Worm (Caenorhabditis elegans) whole organism, L4 larva: Measurements from ENCODE around the gene pnn-1.

Experiments used
- F10B5.3 ChIP-seq: sonication (generic microtip); optimal IDR thresholded peaks from 2 replicates; lab custom pipeline; 2016; ENCODE audit warnings: mild to moderate bottlenecking, missing genetic modification characterization, missing compliant biosample characterization
- F26F4.8 ChIP-seq: fragments of 200-800 bp; sonication (Bioruptor generic); conservative IDR thresholded peaks from 2 replicates; pipeline ENCODE4 v1.3.6; 2022; ENCODE audit warnings: missing genetic modification characterization, missing compliant biosample characterization
- F49E8.2 ChIP-seq: sonication (generic microtip); optimal IDR thresholded peaks from 2 replicates; lab custom pipeline; 2016; ENCODE audit warnings: missing compliant biosample characterization, mild to moderate bottlenecking, missing genetic modification characterization, borderline replicate concordance
- R02D3.7 ChIP-seq: fragments of 150-350 bp; sonication (generic microtip); optimal IDR thresholded peaks from 3 replicates; lab custom pipeline; 2014; ENCODE audit warnings: missing biosample characterization, missing genetic modification characterization
- T20F7.1 ChIP-seq: fragments of 200-800 bp; sonication (Bioruptor generic); optimal IDR thresholded peaks from 2 replicates; lab custom pipeline; 2018; ENCODE audit warnings: mild to moderate bottlenecking, missing genetic modification characterization, missing compliant biosample characterization
- T26A8.4 ChIP-seq: fragments of 200-800 bp; sonication (Bioruptor generic); IDR thresholded peaks from 2 replicates; pipeline ENCODE4 v1.3.6; 2022; ENCODE audit warnings: missing genetic modification characterization, missing compliant biosample characterization
- Y48G9A.11 ChIP-seq: fragments of 200-800 bp; sonication (Bioruptor generic); IDR thresholded peaks from 2 replicates; pipeline ENCODE4 v1.3.6; 2022; ENCODE audit warnings: missing genetic modification reagents, missing genetic modification characterization, missing compliant biosample characterization
- Y5F2A.4 ChIP-seq: fragments of 200-800 bp; sonication (Bioruptor generic); optimal IDR thresholded peaks from 2 replicates; lab custom pipeline; 2018; ENCODE audit warnings: mild to moderate bottlenecking, missing genetic modification characterization, missing compliant biosample characterization
- Y75B8A.6 ChIP-seq: fragments of 200-800 bp; sonication (Bioruptor generic); IDR thresholded peaks from 2 replicates; pipeline ENCODE4 v1.3.6; 2022; ENCODE audit warnings: missing genetic modification reagents, missing genetic modification characterization, missing compliant biosample characterization
- arid-1 ChIP-seq: fragments of 200-800 bp; sonication (Bioruptor generic); conservative IDR thresholded peaks from 2 replicates; pipeline ENCODE4 v1.3.6; 2022; ENCODE audit warnings: missing genetic modification reagents, missing genetic modification characterization, missing compliant biosample characterization
- attf-4 ChIP-seq: sonication (generic microtip); optimal IDR thresholded peaks from 3 replicates; lab custom pipeline; 2017; ENCODE audit warnings: missing biosample characterization, missing genetic modification characterization
- ceh-32 ChIP-seq: sonication (generic microtip); optimal IDR thresholded peaks from 2 replicates; lab custom pipeline; 2016; ENCODE audit warnings: mild to moderate bottlenecking, missing genetic modification characterization, missing compliant biosample characterization; ENCODE audit not compliant: poor library complexity
- ces-1 ChIP-seq: fragments of 150-350 bp; sonication (generic microtip); optimal IDR thresholded peaks from 4 replicates; lab custom pipeline; 2014; ENCODE audit warnings: missing biosample characterization, missing genetic modification reagents, missing genetic modification characterization
- cey-2 ChIP-seq: sonication (generic microtip); optimal IDR thresholded peaks from 3 replicates; lab custom pipeline; 2017; ENCODE audit warnings: missing genetic modification characterization, mild to moderate bottlenecking, missing compliant biosample characterization, antibody characterized with exemption, borderline replicate concordance; ENCODE audit not compliant: insufficient read depth
- daf-12 ChIP-seq: fragments of 150-350 bp; optimal IDR thresholded peaks from 2 replicates; lab custom pipeline; 2014; ENCODE audit warnings: missing biosample characterization, missing genetic modification reagents, missing genetic modification characterization
- dmd-6 ChIP-seq: fragments of 200-800 bp; sonication (Bioruptor generic); IDR thresholded peaks from 2 replicates; pipeline ENCODE4 v1.3.6; 2022; ENCODE audit warnings: missing genetic modification reagents, missing genetic modification characterization, missing compliant biosample characterization
- dmd-8 ChIP-seq: fragments of 200-800 bp; sonication (Bioruptor generic); IDR thresholded peaks from 2 replicates; pipeline ENCODE4 v1.3.6; 2022; ENCODE audit warnings: missing genetic modification characterization, missing compliant biosample characterization
- dpl-1 ChIP-seq: fragments of 150-350 bp; optimal IDR thresholded peaks from 2 replicates; lab custom pipeline; 2014; ENCODE audit warnings: missing biosample characterization, missing genetic modification reagents, missing genetic modification characterization
- duxl-1 ChIP-seq: sonication (generic microtip); optimal IDR thresholded peaks from 2 replicates; lab custom pipeline; 2016; ENCODE audit warnings: mild to moderate bottlenecking, missing genetic modification characterization, moderate library complexity, missing compliant biosample characterization; ENCODE audit not compliant: poor library complexity
- egl-43 ChIP-seq: fragments of 200-800 bp; sonication (Bioruptor generic); IDR thresholded peaks from 2 replicates; pipeline ENCODE4 v1.3.6; 2022; ENCODE audit warnings: missing genetic modification reagents, missing genetic modification characterization, missing compliant biosample characterization
- hif-1 ChIP-seq, 2 experiments: sonication (generic microtip); optimal IDR thresholded peaks; 2 replicates each; lab custom pipeline; 2016 to 2017; ENCODE audit warnings: missing compliant biosample characterization in 2 of 2, missing genetic modification characterization in 2 of 2, missing genetic modification reagents in 2 of 2, missing genotype in 2 of 2, mild to moderate bottlenecking in 1 of 2
- jun-1 ChIP-seq: fragments of 150-350 bp; optimal IDR thresholded peaks from 2 replicates; lab custom pipeline; 2014; ENCODE audit warnings: missing biosample characterization, missing genetic modification reagents, missing genetic modification characterization
- lim-7 ChIP-seq: fragments of 200-800 bp; sonication (Bioruptor generic); IDR thresholded peaks from 2 replicates; pipeline ENCODE4 v1.3.6; 2022; ENCODE audit warnings: missing genetic modification characterization, missing compliant biosample characterization
- lin-1 ChIP-seq: fragments of 200-800 bp; sonication (Bioruptor generic); IDR thresholded peaks from 2 replicates; pipeline ENCODE4 v1.3.6; 2022; ENCODE audit warnings: missing genetic modification reagents, missing genetic modification characterization, missing compliant biosample characterization
- lin-13 ChIP-seq: fragments of 150-350 bp; optimal IDR thresholded peaks from 2 replicates; lab custom pipeline; 2014; ENCODE audit warnings: missing biosample characterization, missing genetic modification reagents, missing genetic modification characterization
- lin-15B ChIP-seq: fragments of 150-350 bp; sonication (generic microtip); optimal IDR thresholded peaks from 3 replicates; lab custom pipeline; 2014; ENCODE audit warnings: missing biosample characterization, missing genetic modification characterization
- lin-39 ChIP-seq: fragments of 150-350 bp; optimal IDR thresholded peaks from 2 replicates; lab custom pipeline; 2014; ENCODE audit warnings: missing biosample characterization, missing genetic modification reagents, missing genetic modification characterization
- lir-3 ChIP-seq: sonication (generic microtip); optimal IDR thresholded peaks from 2 replicates; lab custom pipeline; 2016; ENCODE audit warnings: mild to moderate bottlenecking, missing genetic modification characterization, missing compliant biosample characterization
- lsy-2 ChIP-seq, 2 experiments: fragments of 150-350 bp in 1 of 2; sonication (generic microtip) in 1 of 2; optimal IDR thresholded peaks; 2 replicates each; lab custom pipeline; 2014 to 2017; ENCODE audit warnings: missing biosample characterization in 2 of 2, missing genetic modification characterization in 2 of 2
- mdt-29 ChIP-seq: fragments of 200-800 bp; sonication (Bioruptor generic); IDR thresholded peaks from 2 replicates; pipeline ENCODE4 v1.3.6; 2022; ENCODE audit warnings: missing genetic modification reagents, missing genetic modification characterization, missing compliant biosample characterization
- mep-1 ChIP-seq: fragments of 150-350 bp; sonication (generic microtip); optimal IDR thresholded peaks from 3 replicates; lab custom pipeline; 2014; ENCODE audit warnings: missing biosample characterization, missing genetic modification characterization
- mes-2 ChIP-seq: sonication (generic microtip); optimal IDR thresholded peaks from 2 replicates; lab custom pipeline; 2016; ENCODE audit warnings: missing genotype, mild to moderate bottlenecking, missing genetic modification characterization, missing compliant biosample characterization; ENCODE audit not compliant: poor library complexity, severe bottlenecking
- nhr-10 ChIP-seq: fragments of 150-350 bp; optimal IDR thresholded peaks from 2 replicates; lab custom pipeline; 2014; ENCODE audit warnings: missing biosample characterization, missing genetic modification characterization
- nhr-111 ChIP-seq: fragments of 200-800 bp; sonication (Bioruptor generic); optimal IDR thresholded peaks from 2 replicates; lab custom pipeline; 2018; ENCODE audit warnings: mild to moderate bottlenecking, missing genetic modification characterization, missing compliant biosample characterization
- nhr-28 ChIP-seq: fragments of 150-350 bp; optimal IDR thresholded peaks from 2 replicates; lab custom pipeline; 2014; ENCODE audit warnings: missing biosample characterization, missing genetic modification characterization
- nhr-41 ChIP-seq: fragments of 200-800 bp; sonication (Bioruptor generic); IDR thresholded peaks from 2 replicates; pipeline ENCODE4 v1.3.6; 2022; ENCODE audit warnings: missing genetic modification reagents, missing genetic modification characterization, missing compliant biosample characterization
- nhr-48 ChIP-seq: sonication (generic microtip); optimal IDR thresholded peaks from 2 replicates; lab custom pipeline; 2016; ENCODE audit warnings: mild to moderate bottlenecking, missing genetic modification characterization, missing compliant biosample characterization
- nhr-6 ChIP-seq: fragments of 150-350 bp; optimal IDR thresholded peaks from 2 replicates; lab custom pipeline; 2014; ENCODE audit warnings: missing biosample characterization, missing genetic modification characterization
- nhr-76 ChIP-seq: fragments of 150-350 bp; optimal IDR thresholded peaks from 2 replicates; lab custom pipeline; 2014; ENCODE audit warnings: missing biosample characterization, missing genetic modification characterization
- nhr-77 ChIP-seq: fragments of 150-350 bp; optimal IDR thresholded peaks from 2 replicates; lab custom pipeline; 2014; ENCODE audit warnings: missing biosample characterization, missing genetic modification characterization
- pqm-1 ChIP-seq: sonication (generic microtip); optimal IDR thresholded peaks from 2 replicates; lab custom pipeline; 2017; ENCODE audit warnings: missing biosample characterization, missing genetic modification characterization
- saeg-2 ChIP-seq: fragments of 200-800 bp; sonication (Bioruptor generic); IDR thresholded peaks from 2 replicates; pipeline ENCODE4 v1.3.6; 2022; ENCODE audit warnings: missing genetic modification reagents, missing genetic modification characterization, missing compliant biosample characterization
- sdz-12 ChIP-seq: fragments of 200-800 bp; sonication (Bioruptor generic); optimal IDR thresholded peaks from 2 replicates; lab custom pipeline; 2018; ENCODE audit warnings: mild to moderate bottlenecking, missing genetic modification characterization, missing compliant biosample characterization
- set-16 ChIP-seq: fragments of 200-800 bp; sonication (Bioruptor generic); IDR thresholded peaks from 2 replicates; pipeline ENCODE4 v1.3.6; 2022; ENCODE audit warnings: missing genetic modification reagents, missing genetic modification characterization, missing compliant biosample characterization
- spr-3 ChIP-seq: fragments of 200-800 bp; sonication (Bioruptor generic); optimal IDR thresholded peaks from 2 replicates; lab custom pipeline; 2018; ENCODE audit warnings: mild to moderate bottlenecking, missing genetic modification characterization, missing compliant biosample characterization
- unc-130 ChIP-seq: sonication (generic microtip); optimal IDR thresholded peaks from 2 replicates; lab custom pipeline; 2016; ENCODE audit warnings: missing genetic modification reagents, missing genetic modification characterization, missing compliant biosample characterization
- zag-1 ChIP-seq: fragments of 150-350 bp; optimal IDR thresholded peaks from 2 replicates; lab custom pipeline; 2014; ENCODE audit warnings: missing biosample characterization, missing genetic modification characterization
- zip-11 ChIP-seq: fragments of 200-800 bp; sonication (Bioruptor generic); IDR thresholded peaks from 2 replicates; pipeline ENCODE4 v1.3.6; 2022; ENCODE audit warnings: missing genetic modification characterization, missing compliant biosample characterization
- zip-2 ChIP-seq: fragments of 150-350 bp; optimal IDR thresholded peaks from 2 replicates; lab custom pipeline; 2014; ENCODE audit warnings: missing biosample characterization, missing genetic modification characterization
- ztf-7 ChIP-seq: fragments of 150-350 bp; optimal IDR thresholded peaks from 2 replicates; lab custom pipeline; 2014; ENCODE audit warnings: missing biosample characterization, missing genetic modification characterization

Gene pnn-1

DNA sequence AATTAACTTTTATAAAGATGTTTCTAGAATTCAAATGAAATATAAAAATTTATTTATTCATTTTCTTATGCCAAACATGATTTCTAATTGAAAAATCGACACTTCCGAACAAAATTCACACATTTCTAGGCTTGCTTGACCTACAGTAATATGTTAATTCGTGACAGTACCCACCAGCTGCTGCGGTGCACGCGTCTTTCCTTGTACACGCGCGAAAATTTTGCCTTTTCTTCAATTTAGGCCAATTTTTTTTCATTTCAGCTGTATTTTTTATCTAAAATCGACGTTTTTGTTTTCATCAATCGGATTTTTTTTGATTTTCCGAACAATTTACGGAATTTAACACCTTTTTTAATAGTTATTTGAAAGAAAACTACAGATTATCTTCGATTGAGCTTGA lies 29.2 kb downstream of the pnn-1 start:
- TF ChIP-seq hif-1 (tag; optimal IDR thresholded peaks at IDR 0.05; lab: Kevin White, UChicago) (no peak), nhr-10 (tag; lab: Kevin White, UChicago) (no peak), ztf-7 (tag; lab: Kevin White, UChicago) (no peak), Y75B8A.6 (GFP tag; lab: Robert Waterston, UW) (no peak), unc-130 (GFP tag; lab: Kevin White, UChicago) (peak; percentile 73), F49E8.2 (tag; lab: Kevin White, UChicago) (peak; percentile 38), zag-1 (tag; lab: Kevin White, UChicago) (no peak), jun-1 (no peak), T26A8.4 (GFP tag; lab: Robert Waterston, UW) (no peak), zip-11 (no peak), duxl-1 (tag; lab: Kevin White, UChicago) (no peak), egl-43 (GFP tag; lab: Robert Waterston, UW) (no peak), lir-3 (tag; lab: Kevin White, UChicago) (no peak), Y48G9A.11 (GFP tag; lab: Robert Waterston, UW) (peak; percentile 70)

ce11 chrV:13002070-13002469 lies 31.2 kb downstream of the pnn-1 start, which contains the start of gene inft-2:
inft-2 (plus strand) TSS chrV:13002317.
- no peak for TF ChIP-seq lim-7 (GFP tag; lab: Robert Waterston, UW)
- TF ChIP-seq dmd-6 (GFP tag; lab: Robert Waterston, UW): peak; percentile 46
- no peak for TF ChIP-seq nhr-76 (tag; lab: Kevin White, UChicago)
- TF ChIP-seq cey-2 (tag; lab: Kevin White, UChicago): no peak
- TF ChIP-seq daf-12 (tag; lab: Kevin White, UChicago): no peak
- TF ChIP-seq lin-13 (GFP tag; lab: Kevin White, UChicago): no peak
- no peak for TF ChIP-seq Y5F2A.4 (GFP tag; lab: Kevin White, UChicago)
- no peak for TF ChIP-seq sdz-12 (GFP tag; lab: Kevin White, UChicago)
- TF ChIP-seq dpl-1 (GFP tag; lab: Kevin White, UChicago): no peak
- TF ChIP-seq ceh-32 (tag; lab: Kevin White, UChicago): no peak
- TF ChIP-seq saeg-2: 0 out of 2 replicates have a peak, but pooled peaks have one; percentile 30
- no peak for TF ChIP-seq F10B5.3 (tag; lab: Kevin White, UChicago)
- peak; percentile 21 for TF ChIP-seq nhr-77 (tag; lab: Kevin White, UChicago)
- TF ChIP-seq pqm-1 (tag; lab: Kevin White, UChicago): peak; percentile 19
- TF ChIP-seq F26F4.8: no peak
- no peak for TF ChIP-seq zip-2 (tag; lab: Kevin White, UChicago)
- TF ChIP-seq lin-39 (tag; lab: Kevin White, UChicago): no peak
- no peak for TF ChIP-seq lsy-2 (tag; optimal IDR thresholded peaks at IDR 0.05; lab: Kevin White, UChicago)
- no peak for TF ChIP-seq nhr-6 (tag; lab: Kevin White, UChicago)
- 0 out of 2 replicates have a peak, but pooled peaks have one; percentile 10 for TF ChIP-seq lin-1 (GFP tag; lab: Robert Waterston, UW)
- TF ChIP-seq arid-1 (GFP tag; lab: Robert Waterston, UW): no peak
- TF ChIP-seq ztf-7 (tag; lab: Kevin White, UChicago): no peak
- no peak for TF ChIP-seq mdt-29 (GFP tag; lab: Robert Waterston, UW)
- no peak for TF ChIP-seq egl-43 (GFP tag; lab: Robert Waterston, UW)
- no peak for TF ChIP-seq nhr-111
- no peak for TF ChIP-seq lir-3 (tag; lab: Kevin White, UChicago)
- TF ChIP-seq mep-1 (tag; lab: Kevin White, UChicago): no peak
- no peak for TF ChIP-seq lin-15B (tag; lab: Kevin White, UChicago)
- TF ChIP-seq mes-2 (tag; lab: Kevin White, UChicago): no peak
- peak; percentile 35 for TF ChIP-seq nhr-28 (tag; lab: Kevin White, UChicago)
- no peak for TF ChIP-seq ces-1 (GFP tag; lab: Kevin White, UChicago)
- TF ChIP-seq R02D3.7 (tag; lab: Kevin White, UChicago): no peak
- no peak for TF ChIP-seq spr-3 (GFP tag; lab: Kevin White, UChicago)
- TF ChIP-seq dmd-8 (GFP tag; lab: Robert Waterston, UW): no peak
- TF ChIP-seq nhr-41 (GFP tag; lab: Robert Waterston, UW): no peak
- no peak for TF ChIP-seq set-16 (GFP tag; lab: Robert Waterston, UW)
- no peak for TF ChIP-seq nhr-48 (tag; lab: Kevin White, UChicago)
- no peak for TF ChIP-seq attf-4 (tag; lab: Kevin White, UChicago)
- no peak for TF ChIP-seq T20F7.1 (GFP tag; lab: Kevin White, UChicago)
